Worm (Caenorhabditis elegans) whole organism, late embryonic: ENCODE data around the gene C14B9.10.

Experiments
- ceh-19 ChIP-seq: fragments of 200-800 bp; sonication (Bioruptor generic); optimal IDR thresholded peaks from 2 replicates; lab custom pipeline; 2018; ENCODE audit warnings: mild to moderate bottlenecking, missing genetic modification characterization, missing compliant biosample characterization
- ceh-34 ChIP-seq: sonication (generic microtip); optimal IDR thresholded peaks from 2 replicates; lab custom pipeline; 2016; ENCODE audit warnings: mild to moderate bottlenecking, missing genetic modification characterization, missing compliant biosample characterization
- ceh-45 ChIP-seq: fragments of 200-800 bp; sonication (Bioruptor generic); IDR thresholded peaks from 2 replicates; pipeline ENCODE4 v1.3.6; 2022; ENCODE audit warnings: missing genetic modification reagents, missing genetic modification characterization, missing compliant biosample characterization
- ceh-6 ChIP-seq: fragments of 200-800 bp; sonication (Bioruptor generic); optimal IDR thresholded peaks from 2 replicates; lab custom pipeline; 2018; ENCODE audit warnings: mild to moderate bottlenecking, missing genetic modification characterization, missing compliant biosample characterization
- ets-4 ChIP-seq: sonication (generic microtip); optimal IDR thresholded peaks from 2 replicates; lab custom pipeline; 2016; ENCODE audit warnings: missing genetic modification characterization, missing compliant biosample characterization
- fkh-10 ChIP-seq: fragments of 150-350 bp; optimal IDR thresholded peaks from 2 replicates; lab custom pipeline; 2014; ENCODE audit warnings: missing biosample characterization, missing genetic modification reagents, missing genetic modification characterization
- hlh-15 ChIP-seq: sonication (generic microtip); optimal IDR thresholded peaks from 2 replicates; lab custom pipeline; 2016; ENCODE audit warnings: missing genetic modification characterization, missing compliant biosample characterization
- pag-3 ChIP-seq: sonication (generic microtip); optimal IDR thresholded peaks from 2 replicates; lab custom pipeline; 2016; ENCODE audit warnings: missing compliant biosample characterization, missing genetic modification characterization, borderline replicate concordance
- pha-4 ChIP-seq: fragments of 150-350 bp; optimal IDR thresholded peaks from 2 replicates; lab custom pipeline; 2018; ENCODE audit warnings: missing biosample characterization, missing genetic modification reagents, missing genetic modification characterization
- pqm-1 ChIP-seq: sonication (generic microtip); optimal IDR thresholded peaks from 2 replicates; lab custom pipeline; 2016; ENCODE audit warnings: missing genetic modification characterization, missing compliant biosample characterization
- syd-9 ChIP-seq: sonication (generic microtip); optimal IDR thresholded peaks from 2 replicates; lab custom pipeline; 2016; ENCODE audit warnings: mild to moderate bottlenecking, missing genetic modification characterization, moderate library complexity, missing compliant biosample characterization
- unc-55 ChIP-seq: sonication (generic microtip); optimal IDR thresholded peaks from 2 replicates; lab custom pipeline; 2017; ENCODE audit warnings: missing biosample characterization, missing genetic modification reagents, missing genetic modification characterization

ce11 chrIII:8124323-8124722 is 6.3 kb upstream of the C14B9.10 start:
- TF ChIP-seq hlh-15 (no peak), ceh-6 (GFP tag; lab: Kevin White, UChicago) (no peak), pag-3 (tag; lab: Kevin White, UChicago) (no peak), pqm-1 (tag; lab: Kevin White, UChicago) (no peak), ceh-34 (tag; lab: Kevin White, UChicago) (no peak), ceh-45 (GFP tag; lab: Robert Waterston, UW) (no peak), fkh-10 (no peak), ets-4 (tag; lab: Kevin White, UChicago) (no peak), syd-9 (no peak), pha-4 (tag; lab: Kevin White, UChicago) (no peak), ceh-19 (GFP tag; lab: Kevin White, UChicago) (no peak), unc-55 (GFP tag; lab: Kevin White, UChicago) (no peak)
